Worm (Caenorhabditis elegans) whole organism, L3 larva: ENCODE data around the gene tsp-4.
"Not testable (repeated sequence)": the region's sequence is repeated elsewhere in the genome, so short reads cannot be mapped to it uniquely, and the experiment has no call there.

Experiments used
- R02D3.7 ChIP-seq: fragments of 150-350 bp; optimal IDR thresholded peaks from 2 replicates; lab custom pipeline; 2014; ENCODE audit warnings: missing biosample characterization, missing genetic modification characterization
- aly-2 ChIP-seq: fragments of 150-350 bp; optimal IDR thresholded peaks from 2 replicates; lab custom pipeline; 2014; ENCODE audit warnings: missing biosample characterization, missing genetic modification characterization
- ceh-16 ChIP-seq: sonication (generic microtip); optimal IDR thresholded peaks from 2 replicates; lab custom pipeline; 2017; ENCODE audit warnings: missing biosample characterization, missing genetic modification characterization
- ceh-28 ChIP-seq: fragments of 150-350 bp; optimal IDR thresholded peaks from 2 replicates; lab custom pipeline; 2014; ENCODE audit warnings: missing biosample characterization, missing genetic modification reagents, missing genetic modification characterization
- ceh-82 ChIP-seq: fragments of 150-350 bp; optimal IDR thresholded peaks from 2 replicates; lab custom pipeline; 2014; ENCODE audit warnings: missing biosample characterization, missing genetic modification characterization
- ceh-9 ChIP-seq: sonication (generic microtip); optimal IDR thresholded peaks from 2 replicates; lab custom pipeline; 2018; ENCODE audit warnings: missing biosample characterization, missing genetic modification characterization
- daf-12 ChIP-seq: fragments of 150-350 bp; optimal IDR thresholded peaks from 2 replicates; lab custom pipeline; 2014; ENCODE audit warnings: missing biosample characterization, missing genetic modification reagents, missing genetic modification characterization
- egl-5 ChIP-seq: fragments of 150-350 bp; optimal IDR thresholded peaks from 2 replicates; lab custom pipeline; 2017; ENCODE audit warnings: missing biosample characterization, missing genetic modification reagents, missing genetic modification characterization, inconsistent platforms
- elt-2 ChIP-seq: sonication (generic microtip); optimal IDR thresholded peaks from 2 replicates; lab custom pipeline; 2016; ENCODE audit warnings: missing genetic modification reagents, mild to moderate bottlenecking, missing genetic modification characterization, missing compliant biosample characterization
- fkh-10 ChIP-seq: sonication (generic microtip); optimal IDR thresholded peaks from 2 replicates; lab custom pipeline; 2017; ENCODE audit warnings: missing biosample characterization, missing genetic modification reagents, missing genetic modification characterization
- lin-15B ChIP-seq: fragments of 150-350 bp; optimal IDR thresholded peaks from 2 replicates; lab custom pipeline; 2014; ENCODE audit warnings: missing biosample characterization, missing genetic modification characterization
- lin-39 ChIP-seq: fragments of 150-350 bp; optimal IDR thresholded peaks from 2 replicates; lab custom pipeline; 2018; ENCODE audit warnings: missing biosample characterization, missing genetic modification reagents, missing genetic modification characterization
- nfya-1 ChIP-seq: sonication (generic microtip); optimal IDR thresholded peaks from 2 replicates; lab custom pipeline; 2017; ENCODE audit warnings: missing genetic modification characterization, mild to moderate bottlenecking, missing compliant biosample characterization, antibody characterized with exemption, moderate library complexity; ENCODE audit not compliant: insufficient read depth
- nhr-11 ChIP-seq: fragments of 150-350 bp; optimal IDR thresholded peaks from 2 replicates; lab custom pipeline; 2014; ENCODE audit warnings: missing biosample characterization, missing genetic modification characterization
- nhr-12 ChIP-seq: fragments of 150-350 bp; optimal IDR thresholded peaks from 2 replicates; lab custom pipeline; 2014; ENCODE audit warnings: missing biosample characterization, missing genetic modification characterization
- nhr-23 ChIP-seq: fragments of 150-350 bp; optimal IDR thresholded peaks from 2 replicates; lab custom pipeline; 2014; ENCODE audit warnings: missing biosample characterization, missing genetic modification reagents, missing genetic modification characterization
- nhr-43 ChIP-seq: sonication (generic microtip); optimal IDR thresholded peaks from 2 replicates; lab custom pipeline; 2016; ENCODE audit warnings: mild to moderate bottlenecking, missing genetic modification characterization, missing compliant biosample characterization; ENCODE audit not compliant: poor library complexity, severe bottlenecking
- nhr-67 ChIP-seq: fragments of 150-350 bp; optimal IDR thresholded peaks from 2 replicates; lab custom pipeline; 2014; ENCODE audit warnings: missing biosample characterization, missing genetic modification characterization
- nhr-76 ChIP-seq: fragments of 150-350 bp; sonication (generic microtip); optimal IDR thresholded peaks from 5 replicates; lab custom pipeline; 2014; ENCODE audit warnings: missing biosample characterization, missing genetic modification characterization
- pqm-1 ChIP-seq: fragments of 150-350 bp; optimal IDR thresholded peaks from 2 replicates; lab custom pipeline; 2017; ENCODE audit warnings: missing biosample characterization, missing genetic modification characterization, inconsistent platforms
- snpc-4 ChIP-seq: fragments of 150-350 bp; optimal IDR thresholded peaks from 2 replicates; lab custom pipeline; 2014; ENCODE audit warnings: missing biosample characterization, missing genetic modification characterization
- tbx-2 ChIP-seq: sonication (generic microtip); optimal IDR thresholded peaks from 2 replicates; lab custom pipeline; 2016; ENCODE audit warnings: mild to moderate bottlenecking, missing genetic modification characterization, missing compliant biosample characterization
- unc-39 ChIP-seq: sonication (generic microtip); optimal IDR thresholded peaks from 4 replicates; lab custom pipeline; 2017; ENCODE audit warnings: missing biosample characterization, missing genetic modification characterization
- zag-1 ChIP-seq: fragments of 150-350 bp; optimal IDR thresholded peaks from 2 replicates; lab custom pipeline; 2014; ENCODE audit warnings: missing biosample characterization, missing genetic modification characterization

tsp-4 gene

ce11 chrIV:12487194-12487593 is 32.9 kb downstream of the tsp-4 start, which contains the start of gene sru-26:
sru-26 (plus strand) TSS chrIV:12487494.
- no peak for TF ChIP-seq ceh-28 (tag; lab: Kevin White, UChicago)
- TF ChIP-seq R02D3.7 (tag; lab: Kevin White, UChicago) = no peak
- TF ChIP-seq elt-2 (tag; lab: Kevin White, UChicago) = no peak
- TF ChIP-seq lin-39 (tag; lab: Kevin White, UChicago) = no peak
- no peak for TF ChIP-seq nhr-23 (tag; lab: Kevin White, UChicago)
- TF ChIP-seq nhr-67 (tag; lab: Kevin White, UChicago) = no peak
- TF ChIP-seq lin-15B (tag; lab: Kevin White, UChicago) = no peak
- no peak for TF ChIP-seq nhr-43 (tag; lab: Kevin White, UChicago)
- TF ChIP-seq snpc-4 (tag; lab: Kevin White, UChicago) = no peak
- no peak for TF ChIP-seq nhr-12 (tag; lab: Kevin White, UChicago)
- TF ChIP-seq ceh-9 (tag; lab: Kevin White, UChicago) = no peak
- TF ChIP-seq tbx-2 (tag; lab: Kevin White, UChicago) = no peak
- TF ChIP-seq unc-39 (tag; lab: Kevin White, UChicago) = no peak
- TF ChIP-seq nhr-11 (tag; lab: Kevin White, UChicago) = no peak
- no peak for TF ChIP-seq nhr-76 (tag; lab: Kevin White, UChicago)
- TF ChIP-seq ceh-82 (tag; lab: Kevin White, UChicago) = no peak
- TF ChIP-seq ceh-16 (tag; lab: Kevin White, UChicago) = no peak
- no peak for TF ChIP-seq aly-2 (tag; lab: Kevin White, UChicago)
- no peak for TF ChIP-seq egl-5 (tag; lab: Kevin White, UChicago)
- no peak for TF ChIP-seq fkh-10

- TF ChIP-seq daf-12, tbx-2, lin-39 (tag; lab: Kevin White, UChicago): not testable (repeated sequence)
- TF ChIP-seq, all 47 proteins: peak for 0; not testable (repeated sequence) for 47
These were observed 35.6 kb downstream of the tsp-4 start, which contains the start of gene T04A11.4 for ce11 chrIV:12484479-12484878. T04A11.4 (minus strand) TSS chrIV:12484579.

- not testable (repeated sequence) for TF ChIP-seq nfya-1 (tag; lab: Kevin White, UChicago); fkh-10; aly-2 (tag; lab: Kevin White, UChicago)
These were observed 41.3 kb downstream of the tsp-4 start, which contains the start of gene igdb-1 for ce11 chrIV:12478711-12479110. igdb-1 (plus strand) TSS chrIV:12479011.

ce11 chrIV:12476942-12477341 is 43.1 kb downstream of the tsp-4 start, which contains the start of gene T04A11.1:
T04A11.1 (minus strand) TSS chrIV:12477042.
- not testable (repeated sequence) for TF ChIP-seq ceh-9 (tag; lab: Kevin White, UChicago); zag-1; pqm-1 (tag; lab: Kevin White, UChicago)
